Worm (Caenorhabditis elegans): ENCODE data around the gene rgef-1.
A peak's percentile ranks its signal among the peaks of the same experiment; 100 is the strongest.

rgef-1 gene

DNA sequence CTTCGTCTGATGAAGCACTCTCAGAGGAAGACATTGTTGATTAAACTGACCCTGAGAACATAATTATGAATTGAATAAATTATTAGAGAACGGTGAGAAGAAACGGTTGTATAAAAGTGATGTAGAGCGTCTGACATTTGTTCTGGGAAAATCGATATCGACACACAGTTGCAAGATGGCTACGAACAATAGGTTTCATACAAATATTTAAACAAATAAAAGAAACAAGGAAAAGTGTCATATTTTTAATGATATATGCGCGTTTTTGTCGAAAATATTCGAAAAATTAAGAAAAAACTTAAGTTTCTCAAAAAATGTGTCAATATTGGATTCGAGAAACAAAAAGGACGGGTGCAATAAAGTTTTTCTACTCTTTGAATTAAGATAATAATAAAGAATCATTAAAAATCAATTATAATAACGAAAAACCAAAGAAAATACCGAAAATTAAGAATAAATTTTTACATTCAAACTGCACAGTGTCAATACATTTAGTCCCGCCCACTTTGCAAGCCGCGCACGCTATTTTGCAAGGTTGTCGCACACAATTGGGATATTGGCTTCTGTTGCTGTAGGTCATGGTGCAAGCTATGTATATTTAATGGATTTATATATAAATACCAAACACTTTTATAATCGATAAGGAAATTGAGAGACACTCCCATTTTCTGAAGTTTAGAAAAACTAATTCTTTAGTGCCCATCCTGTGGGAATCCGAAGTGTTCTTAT is 21.3 kb upstream of the rgef-1 start, which contains the start of gene rtfo-1 (continued):
- no peak for TF ChIP-seq nhr-28 (tag; optimal IDR thresholded peaks at IDR 0.05)
- TF ChIP-seq mab-9 (GFP tag; IDR thresholded peaks at IDR 0.05) = no peak
- no peak for TF ChIP-seq hlh-4 (tag; optimal IDR thresholded peaks at IDR 0.05)
- TF ChIP-seq lin-14 (GFP tag; optimal IDR thresholded peaks at IDR 0.05) = peak; percentile 41
- TF ChIP-seq unc-62 (GFP tag; optimal IDR thresholded peaks at IDR 0.05) = no peak
- TF ChIP-seq C04F5.9 (tag; optimal IDR thresholded peaks at IDR 0.05) = no peak
- no peak for TF ChIP-seq lin-39 (tag; optimal IDR thresholded peaks at IDR 0.05)
- TF ChIP-seq aly-2 (tag; optimal IDR thresholded peaks at IDR 0.05) = no peak
- TF ChIP-seq ceh-82 (tag; optimal IDR thresholded peaks at IDR 0.05) = peak; percentile 7 to 36 (median 35)
- TF ChIP-seq ztf-4 (tag; optimal IDR thresholded peaks at IDR 0.05) = peak; percentile 47
- peak; percentile 25 for TF ChIP-seq C16A3.4 (tag; optimal IDR thresholded peaks at IDR 0.05)
- TF ChIP-seq ets-5 (GFP tag; IDR thresholded peaks at IDR 0.05) = no peak
- TF ChIP-seq lin-35 (GFP tag; optimal IDR thresholded peaks at IDR 0.05) = peak; percentile 29 to 60
- TF ChIP-seq C34B4.2 (tag; optimal IDR thresholded peaks at IDR 0.05) = no peak
- no peak for TF ChIP-seq fkh-4 (tag; optimal IDR thresholded peaks at IDR 0.05; ENCODE audit: borderline replicate concordance)
- no peak for TF ChIP-seq egl-13 (tag; optimal IDR thresholded peaks at IDR 0.05)
- TF ChIP-seq skn-1 (tag; optimal IDR thresholded peaks at IDR 0.05) = peak; percentile 58
- TF ChIP-seq ceh-63 (GFP tag; optimal IDR thresholded peaks at IDR 0.05) = no peak
- TF ChIP-seq nhr-19 (GFP tag; conservative IDR thresholded peaks at IDR 0.05) = peak; percentile 29
- TF ChIP-seq lin-13 (GFP tag; optimal IDR thresholded peaks at IDR 0.05) = peak; percentile 38
- TF ChIP-seq jun-1 (tag; optimal IDR thresholded peaks at IDR 0.05) = no peak
- peak; percentile 58 for TF ChIP-seq nhr-47 (tag; optimal IDR thresholded peaks at IDR 0.05)
- TF ChIP-seq efl-3 (GFP tag; optimal IDR thresholded peaks at IDR 0.05) = no peak
- no peak for TF ChIP-seq egl-27 (tag; optimal IDR thresholded peaks at IDR 0.05)
- TF ChIP-seq pax-3 (tag; optimal IDR thresholded peaks at IDR 0.05) = no peak
- TF ChIP-seq lir-3 (tag; optimal IDR thresholded peaks at IDR 0.05; ENCODE audit: poor library complexity) = peak; percentile 31
- no peak for TF ChIP-seq ceh-90 (tag; optimal IDR thresholded peaks at IDR 0.05)
- no peak for TF ChIP-seq sox-4 (tag; optimal IDR thresholded peaks at IDR 0.05)
- TF ChIP-seq ceh-8 (GFP tag; optimal IDR thresholded peaks at IDR 0.05) = no peak
- TF ChIP-seq elt-3 (tag; optimal IDR thresholded peaks at IDR 0.05) = no peak
- no peak for TF ChIP-seq F16B12.6 (tag; optimal IDR thresholded peaks at IDR 0.05)
- peak; percentile 69 for TF ChIP-seq nhr-90 (tag; optimal IDR thresholded peaks at IDR 0.05; ENCODE audit: poor library complexity)
- TF ChIP-seq unc-30 (tag; optimal IDR thresholded peaks at IDR 0.05) = no peak
- no peak for TF ChIP-seq nhr-12 (tag; optimal IDR thresholded peaks at IDR 0.05)
- no peak for TF ChIP-seq grh-1 (GFP tag; IDR thresholded peaks at IDR 0.05)
- peak; percentile 38 for TF ChIP-seq snpc-4 (tag; optimal IDR thresholded peaks at IDR 0.05)
- peak; percentile 36 to 41 for TF ChIP-seq lsy-2 (tag; optimal IDR thresholded peaks at IDR 0.05)
- TF ChIP-seq snu-23 (GFP tag; optimal IDR thresholded peaks at IDR 0.05) = peak; percentile 60
- no peak for TF ChIP-seq aha-1 (tag; optimal IDR thresholded peaks at IDR 0.05)
- no peak for TF ChIP-seq isw-1 (GFP tag; IDR thresholded peaks at IDR 0.05)
- no peak for TF ChIP-seq nhr-11 (tag; optimal IDR thresholded peaks at IDR 0.05)
- TF ChIP-seq pag-3 (tag; optimal IDR thresholded peaks at IDR 0.05; ENCODE audit: borderline replicate concordance, insufficient read depth) = no peak
- TF ChIP-seq nhr-237 (tag; optimal IDR thresholded peaks at IDR 0.05) = no peak
- no peak for TF ChIP-seq fkh-8 (tag; optimal IDR thresholded peaks at IDR 0.05)
- TF ChIP-seq dpl-1 (GFP tag; optimal IDR thresholded peaks at IDR 0.05) = peak; percentile 30 to 50 (median 47)
